Worm (Caenorhabditis elegans) whole organism, L2 larva: Measurements from ENCODE around the gene gakh-1.

Source experiments
- C34F6.9 ChIP-seq: fragments of 150-350 bp; optimal IDR thresholded peaks from 2 replicates; lab custom pipeline; 2014; ENCODE audit warnings: missing biosample characterization, missing genetic modification characterization
- F13H6.1 ChIP-seq: sonication (generic microtip); optimal IDR thresholded peaks from 2 replicates; lab custom pipeline; 2016; ENCODE audit warnings: missing genetic modification characterization, missing compliant biosample characterization
- R02D3.7 ChIP-seq: fragments of 150-350 bp; optimal IDR thresholded peaks from 2 replicates; lab custom pipeline; 2014; ENCODE audit warnings: missing biosample characterization, missing genetic modification characterization
- ZK546.5 ChIP-seq: sonication (generic microtip); optimal IDR thresholded peaks from 2 replicates; lab custom pipeline; 2017; ENCODE audit warnings: missing biosample characterization, missing genetic modification characterization
- alr-1 ChIP-seq: fragments of 150-350 bp; optimal IDR thresholded peaks from 2 replicates; lab custom pipeline; 2014; ENCODE audit warnings: missing biosample characterization, missing genetic modification characterization
- aly-2 ChIP-seq: fragments of 150-350 bp; optimal IDR thresholded peaks from 2 replicates; lab custom pipeline; 2014; ENCODE audit warnings: missing biosample characterization, missing genetic modification characterization
- ama-1 ChIP-seq: fragments of 150-350 bp; optimal IDR thresholded peaks from 2 replicates; lab custom pipeline; 2018; ENCODE audit warnings: inconsistent platforms
- blmp-1 ChIP-seq: sonication (generic microtip); optimal IDR thresholded peaks from 2 replicates; lab custom pipeline; 2017; ENCODE audit warnings: missing genetic modification characterization, mild to moderate bottlenecking, missing compliant biosample characterization, antibody characterized with exemption, moderate library complexity; ENCODE audit not compliant: insufficient read depth
- ceh-16 ChIP-seq: fragments of 150-350 bp; optimal IDR thresholded peaks from 2 replicates; lab custom pipeline; 2014; ENCODE audit warnings: missing biosample characterization, missing genetic modification characterization
- ceh-82 ChIP-seq: fragments of 150-350 bp; optimal IDR thresholded peaks from 2 replicates; lab custom pipeline; 2014; ENCODE audit warnings: missing biosample characterization, missing genetic modification characterization
- crh-2 ChIP-seq: sonication (generic microtip); optimal IDR thresholded peaks from 2 replicates; lab custom pipeline; 2017; ENCODE audit warnings: missing biosample characterization, missing genetic modification characterization
- dmd-4 ChIP-seq: sonication (generic microtip); optimal IDR thresholded peaks from 2 replicates; lab custom pipeline; 2017; ENCODE audit warnings: missing biosample characterization, missing genetic modification characterization
- egl-27 ChIP-seq: sonication (generic microtip); optimal IDR thresholded peaks from 3 replicates; lab custom pipeline; 2017; ENCODE audit warnings: missing biosample characterization, missing genetic modification reagents, missing genetic modification characterization
- elt-1 ChIP-seq: fragments of 150-350 bp; optimal IDR thresholded peaks from 2 replicates; lab custom pipeline; 2014; ENCODE audit warnings: missing biosample characterization, missing genetic modification characterization
- elt-3 ChIP-seq: sonication (generic microtip); optimal IDR thresholded peaks from 2 replicates; lab custom pipeline; 2017; ENCODE audit warnings: missing biosample characterization, missing genetic modification characterization
- fos-1 ChIP-seq: fragments of 150-350 bp; optimal IDR thresholded peaks from 2 replicates; lab custom pipeline; 2014; ENCODE audit warnings: missing biosample characterization, missing genetic modification characterization
- gmeb-1 ChIP-seq: fragments of 150-350 bp; optimal IDR thresholded peaks from 2 replicates; lab custom pipeline; 2014; ENCODE audit warnings: missing biosample characterization, missing genetic modification characterization
- lin-11 ChIP-seq: fragments of 150-350 bp; sonication (generic microtip); optimal IDR thresholded peaks from 2 replicates; lab custom pipeline; 2014; ENCODE audit warnings: missing biosample characterization, missing genetic modification characterization, inconsistent platforms, mixed read lengths
- lin-13 ChIP-seq: fragments of 150-350 bp; optimal IDR thresholded peaks from 2 replicates; lab custom pipeline; 2014; ENCODE audit warnings: missing biosample characterization, missing genetic modification reagents, missing genetic modification characterization
- lin-39 ChIP-seq: fragments of 150-350 bp; optimal IDR thresholded peaks from 2 replicates; lab custom pipeline; 2014; ENCODE audit warnings: missing biosample characterization, missing genetic modification reagents, missing genetic modification characterization
- lsy-2 ChIP-seq, 2 experiments: fragments of 150-350 bp in 1 of 2; sonication (generic microtip) in 1 of 2; optimal IDR thresholded peaks; 2 replicates each; lab custom pipeline; 2014 to 2017; ENCODE audit warnings: missing biosample characterization in 2 of 2, missing genetic modification characterization in 2 of 2
- mab-5 ChIP-seq: fragments of 150-350 bp; optimal IDR thresholded peaks from 2 replicates; lab custom pipeline; 2014; ENCODE audit warnings: missing biosample characterization, missing genetic modification characterization
- mbf-1 ChIP-seq: sonication (generic microtip); optimal IDR thresholded peaks from 2 replicates; lab custom pipeline; 2017; ENCODE audit warnings: missing biosample characterization, missing genetic modification characterization
- mdl-1 ChIP-seq, 2 experiments: fragments of 150-350 bp in 1 of 2; sonication (generic microtip) in 1 of 2; optimal IDR thresholded peaks; 2 replicates each; lab custom pipeline; 2017; ENCODE audit warnings: missing biosample characterization in 2 of 2, missing genetic modification characterization in 2 of 2
- nhr-10 ChIP-seq: sonication (generic microtip); optimal IDR thresholded peaks from 2 replicates; lab custom pipeline; 2017; ENCODE audit warnings: missing biosample characterization, missing genetic modification characterization
- nhr-11 ChIP-seq: fragments of 150-350 bp; optimal IDR thresholded peaks from 2 replicates; lab custom pipeline; 2014; ENCODE audit warnings: missing biosample characterization, missing genetic modification characterization
- nhr-12 ChIP-seq: fragments of 150-350 bp; optimal IDR thresholded peaks from 2 replicates; lab custom pipeline; 2014; ENCODE audit warnings: missing biosample characterization, missing genetic modification characterization
- nhr-129 ChIP-seq: fragments of 150-350 bp; optimal IDR thresholded peaks from 2 replicates; lab custom pipeline; 2014; ENCODE audit warnings: missing biosample characterization, missing genetic modification characterization
- nhr-21 ChIP-seq: fragments of 150-350 bp; optimal IDR thresholded peaks from 2 replicates; lab custom pipeline; 2014; ENCODE audit warnings: missing biosample characterization, missing genetic modification characterization
- nhr-23 ChIP-seq: fragments of 150-350 bp; optimal IDR thresholded peaks from 2 replicates; lab custom pipeline; 2014; ENCODE audit warnings: missing biosample characterization, missing genetic modification reagents, missing genetic modification characterization
- nhr-237 ChIP-seq: fragments of 150-350 bp; optimal IDR thresholded peaks from 2 replicates; lab custom pipeline; 2014; ENCODE audit warnings: missing biosample characterization, missing genetic modification characterization
- nhr-25 ChIP-seq: fragments of 150-350 bp; sonication (generic microtip); optimal IDR thresholded peaks from 3 replicates; lab custom pipeline; 2014; ENCODE audit warnings: missing biosample characterization, missing genetic modification characterization
- nhr-6 ChIP-seq: fragments of 150-350 bp; optimal IDR thresholded peaks from 2 replicates; lab custom pipeline; 2014; ENCODE audit warnings: missing biosample characterization, missing genetic modification characterization
- nhr-77 ChIP-seq: fragments of 150-350 bp; optimal IDR thresholded peaks from 2 replicates; lab custom pipeline; 2014; ENCODE audit warnings: missing biosample characterization, missing genetic modification characterization
- sem-4 ChIP-seq: fragments of 150-350 bp; optimal IDR thresholded peaks from 2 replicates; lab custom pipeline; 2014; ENCODE audit warnings: missing biosample characterization, missing genetic modification reagents, missing genetic modification characterization
- sma-3 ChIP-seq: sonication (generic microtip); optimal IDR thresholded peaks from 2 replicates; lab custom pipeline; 2016; ENCODE audit warnings: missing genetic modification reagents, missing genetic modification characterization, missing compliant biosample characterization
- sma-9 ChIP-seq, 2 experiments: fragments of 150-350 bp in 1 of 2; sonication (generic microtip) in 1 of 2; optimal IDR thresholded peaks; 2 replicates each; lab custom pipeline; 2014 to 2016; ENCODE audit warnings: missing genetic modification characterization in 2 of 2, mild to moderate bottlenecking in 1 of 2, missing biosample characterization in 1 of 2, missing compliant biosample characterization in 1 of 2, missing genetic modification reagents in 1 of 2, moderate library complexity in 1 of 2
- snpc-4 ChIP-seq: fragments of 150-350 bp; optimal IDR thresholded peaks from 2 replicates; lab custom pipeline; 2014; ENCODE audit warnings: missing biosample characterization, missing genetic modification characterization
- unc-39 ChIP-seq: fragments of 150-350 bp; optimal IDR thresholded peaks from 2 replicates; lab custom pipeline; 2014; ENCODE audit warnings: missing biosample characterization, missing genetic modification characterization
- unc-55 ChIP-seq: fragments of 150-350 bp; sonication (generic microtip); optimal IDR thresholded peaks from 3 replicates; lab custom pipeline; 2014; ENCODE audit warnings: missing biosample characterization, missing genetic modification reagents, missing genetic modification characterization
- unc-62 ChIP-seq: fragments of 150-350 bp; optimal IDR thresholded peaks from 2 replicates; lab custom pipeline; 2014; ENCODE audit warnings: missing biosample characterization, missing genetic modification reagents, missing genetic modification characterization
- zag-1 ChIP-seq: fragments of 150-350 bp; optimal IDR thresholded peaks from 2 replicates; lab custom pipeline; 2014; ENCODE audit warnings: missing biosample characterization, missing genetic modification characterization
- ztf-1 ChIP-seq: fragments of 200-800 bp; sonication (Bioruptor generic); conservative IDR thresholded peaks from 2 replicates; pipeline ENCODE4 v1.3.6; 2022; ENCODE audit warnings: missing genetic modification characterization, missing compliant biosample characterization
- ztf-11 ChIP-seq: sonication (generic microtip); optimal IDR thresholded peaks from 2 replicates; lab custom pipeline; 2017; ENCODE audit warnings: missing biosample characterization, missing genetic modification characterization

gakh-1 gene

DNA sequence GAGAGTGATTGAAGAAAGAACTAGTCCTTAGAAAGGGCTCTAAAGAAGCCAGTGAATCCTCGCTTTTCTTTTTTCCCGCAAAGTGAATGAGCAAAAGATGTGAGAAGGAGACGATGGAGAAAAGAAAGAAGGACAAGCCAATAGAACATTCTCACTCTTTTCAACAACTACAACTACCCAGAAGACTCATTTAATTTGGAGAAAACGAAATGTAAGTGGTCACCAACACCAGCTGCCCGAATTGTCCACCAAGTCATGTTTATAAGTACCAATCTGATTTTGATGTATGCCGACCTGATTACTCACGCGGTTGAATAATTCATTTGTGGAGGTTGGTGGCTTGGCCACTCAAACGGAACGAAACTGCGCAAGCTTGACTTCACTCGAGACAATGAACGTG lies 20.3 kb downstream of the gakh-1 start:
- TF ChIP-seq egl-27: no peak
- no peak for TF ChIP-seq alr-1 (tag; lab: Kevin White, UChicago)
- TF ChIP-seq crh-2 (tag; lab: Kevin White, UChicago): no peak
- no peak for TF ChIP-seq unc-62 (GFP tag; lab: Kevin White, UChicago)
- no peak for TF ChIP-seq sem-4
- TF ChIP-seq blmp-1 (tag; lab: Kevin White, UChicago): no peak

DNA sequence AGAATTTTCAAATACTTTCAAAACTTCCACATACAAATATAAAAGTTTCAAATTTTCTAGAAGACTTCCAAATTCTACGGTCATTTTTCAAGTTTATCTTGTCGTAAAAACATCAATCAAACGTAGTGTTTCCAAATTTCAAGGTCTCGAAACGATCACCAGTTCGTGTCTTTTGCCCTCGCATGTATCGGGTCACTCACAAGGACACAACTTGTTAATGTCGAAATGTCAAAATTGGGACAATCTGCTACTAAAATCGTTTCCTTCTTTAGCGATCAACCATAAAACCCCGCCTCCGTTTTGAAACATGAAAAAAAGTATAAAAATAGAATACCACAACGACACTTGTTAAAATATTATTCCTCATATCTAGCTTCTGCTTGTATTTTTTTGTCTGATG lies 21.2 kb downstream of the gakh-1 start:
- peak; percentile 32 for TF ChIP-seq ceh-16 (tag; lab: Kevin White, UChicago)
- no peak for TF ChIP-seq aly-2 (tag; lab: Kevin White, UChicago)
- TF ChIP-seq ama-1 (lab: Kevin White, UChicago): no peak
- peak; percentile 11 for TF ChIP-seq C34F6.9 (tag; lab: Kevin White, UChicago)
- TF ChIP-seq sem-4: peak; percentile 5
- TF ChIP-seq nhr-6 (tag; lab: Kevin White, UChicago): peak; percentile 25
- TF ChIP-seq lin-39: no peak
- no peak for TF ChIP-seq nhr-23 (tag; lab: Kevin White, UChicago)
- TF ChIP-seq nhr-25 (tag; lab: Kevin White, UChicago): peak; percentile 90
- TF ChIP-seq nhr-77 (tag; lab: Kevin White, UChicago): no peak
- TF ChIP-seq fos-1 (tag; lab: Kevin White, UChicago): no peak
- no peak for TF ChIP-seq dmd-4
- TF ChIP-seq F13H6.1 (tag; lab: Kevin White, UChicago): peak; percentile 19

DNA sequence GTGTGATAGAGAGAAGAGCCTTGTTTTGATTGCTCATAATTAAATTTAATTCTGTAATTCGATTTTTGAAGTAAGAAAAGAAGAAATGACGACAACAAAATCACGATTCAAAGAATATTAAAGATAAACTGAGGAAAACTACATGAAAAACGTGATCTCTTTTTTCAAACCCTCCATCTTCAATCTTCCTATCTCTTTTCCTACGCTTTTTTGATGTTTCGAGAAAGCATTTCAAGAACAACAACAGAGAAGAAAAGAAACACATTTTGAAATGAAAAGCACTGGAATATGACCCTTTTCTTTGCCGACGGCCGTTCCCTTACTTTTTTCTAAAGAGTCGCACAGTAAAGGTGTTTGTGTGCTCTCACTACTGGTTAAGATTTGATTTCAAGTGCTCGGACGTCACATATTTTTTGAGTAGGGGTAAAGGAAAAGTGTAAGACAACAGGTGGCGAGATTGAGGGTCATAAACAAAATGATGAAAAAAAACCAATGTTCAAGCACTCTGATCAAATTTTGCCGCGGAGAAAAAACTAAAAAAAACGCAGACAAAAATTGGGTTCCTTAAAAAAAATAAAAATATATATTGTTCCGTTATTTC lies 23.7 kb downstream of the gakh-1 start, which contains the start of gene F13D11.3:
F13D11.3 (minus strand) TSS at position 51 of the 601 bp plus-strand sequence.
- TF ChIP-seq mab-5 (tag; lab: Kevin White, UChicago) (peak; percentile 4), unc-55 (GFP tag; lab: Kevin White, UChicago) (no peak), crh-2 (tag; lab: Kevin White, UChicago) (no peak), F13H6.1 (tag; lab: Kevin White, UChicago) (peak; percentile 52), ceh-16 (tag; lab: Kevin White, UChicago) (no peak), nhr-6 (tag; lab: Kevin White, UChicago) (no peak), ama-1 (lab: Kevin White, UChicago) (no peak)

DNA sequence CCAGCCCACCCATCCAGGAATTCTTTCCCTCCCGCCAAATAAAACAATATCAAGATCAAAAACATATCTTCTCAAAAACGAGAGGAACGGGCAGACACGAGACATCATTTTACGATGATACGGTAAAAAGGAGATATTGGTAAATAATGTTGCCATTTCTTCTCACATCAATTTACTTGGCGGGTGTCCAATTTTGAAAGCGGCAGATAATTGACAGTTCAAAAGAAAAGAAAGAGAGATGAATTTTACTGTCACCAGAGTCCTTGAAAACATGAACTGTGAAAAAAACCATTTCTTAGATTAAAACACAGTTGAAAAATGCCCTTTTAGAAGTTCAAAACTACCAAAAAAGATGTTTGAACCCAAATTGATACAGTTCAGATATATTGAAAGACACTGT lies 28.4 kb downstream of the gakh-1 start:
- TF ChIP-seq ceh-82 (no peak), mab-5 (tag; lab: Kevin White, UChicago) (no peak), lin-11 (tag; lab: Kevin White, UChicago) (no peak), nhr-21 (tag; lab: Kevin White, UChicago) (peak; percentile 8), snpc-4 (no peak), nhr-237 (tag; lab: Kevin White, UChicago) (no peak), R02D3.7 (no peak), dmd-4 (no peak), zag-1 (tag; lab: Kevin White, UChicago) (no peak), sem-4 (no peak), elt-1 (no peak), elt-3 (no peak), aly-2 (tag; lab: Kevin White, UChicago) (no peak), unc-39 (no peak), sma-9 (GFP tag; optimal IDR thresholded peaks at IDR 0.05; lab: Kevin White, UChicago) (peak; percentile 44), sma-9 (tag; optimal IDR thresholded peaks at IDR 0.05; lab: Kevin White, UChicago) (no peak), gmeb-1 (no peak), lin-13 (GFP tag; lab: Kevin White, UChicago) (peak; percentile 6), mdl-1 (tag; optimal IDR thresholded peaks at IDR 0.05; lab: Kevin White, UChicago) (no peak), lin-39 (no peak), C34F6.9 (tag; lab: Kevin White, UChicago) (no peak), ama-1 (lab: Kevin White, UChicago) (no peak), nhr-23 (tag; lab: Kevin White, UChicago) (no peak), unc-62 (GFP tag; lab: Kevin White, UChicago) (no peak), ztf-11 (tag; lab: Kevin White, UChicago) (no peak), sma-3 (GFP tag; lab: Kevin White, UChicago) (peak; percentile 44), fos-1 (tag; lab: Kevin White, UChicago) (peak; percentile 29), ztf-1 (no peak), crh-2 (tag; lab: Kevin White, UChicago) (peak; percentile 38), mbf-1 (no peak), nhr-129 (tag; lab: Kevin White, UChicago) (no peak), nhr-12 (tag; lab: Kevin White, UChicago) (no peak), ZK546.5 (no peak), nhr-10 (tag; lab: Kevin White, UChicago) (no peak), egl-27 (peak; percentile 46), nhr-11 (no peak), nhr-77 (tag; lab: Kevin White, UChicago) (no peak), alr-1 (tag; lab: Kevin White, UChicago) (no peak), lsy-2 (tag; optimal IDR thresholded peaks at IDR 0.05; lab: Kevin White, UChicago) (peak in 1 of 2 experiments; percentile 14), F13H6.1 (tag; lab: Kevin White, UChicago) (no peak), nhr-25 (tag; lab: Kevin White, UChicago) (peak; percentile 86)
